Fruit fly (Drosophila melanogaster) whole organism: ENCODE results near the gene pnt.

ENCODE experiments used
- EcR ChIP-seq, 2 experiments: fragments of >200 bp; optimal IDR thresholded peaks; 2 replicates each; lab custom pipeline; 2017; ENCODE audit warnings: missing biosample characterization in 2 of 2, missing genetic modification characterization in 2 of 2, missing genetic modification reagents in 2 of 2
- pan ChIP-seq: fragments of >200 bp; optimal IDR thresholded peaks from 2 replicates; lab custom pipeline; 2017
- psq ChIP-seq: fragments of >200 bp; optimal IDR thresholded peaks from 2 replicates; lab custom pipeline; 2017
- usp ChIP-seq: fragments of >200 bp; optimal IDR thresholded peaks from 2 replicates; lab custom pipeline; 2017; ENCODE audit warnings: missing biosample characterization, missing genetic modification characterization, mixed read lengths

DNA sequence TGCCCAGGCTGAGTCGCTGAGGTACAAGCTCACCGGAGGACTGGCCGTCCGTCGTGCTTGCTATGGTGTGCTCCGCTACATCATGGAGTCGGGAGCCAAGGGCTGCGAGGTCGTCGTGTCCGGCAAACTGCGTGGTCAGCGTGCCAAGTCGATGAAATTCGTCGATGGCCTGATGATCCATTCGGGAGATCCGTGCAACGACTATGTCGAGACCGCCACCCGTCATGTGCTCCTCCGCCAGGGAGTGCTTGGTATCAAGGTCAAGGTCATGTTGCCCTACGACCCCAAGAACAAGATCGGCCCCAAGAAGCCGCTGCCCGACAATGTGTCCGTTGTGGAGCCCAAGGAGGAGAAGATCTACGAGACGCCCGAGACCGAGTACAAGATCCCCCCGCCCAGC lies 13.5 kb upstream of the pnt start:
- TF ChIP-seq psq (lab: Kevin White, UChicago) (no peak), EcR (GFP tag; optimal IDR thresholded peaks at IDR 0.05; lab: Kevin White, UChicago) (no peak), usp (GFP tag; lab: Kevin White, UChicago) (no peak), pan (lab: Kevin White, UChicago) (no peak)
